Worm (Caenorhabditis elegans): ENCODE data around the gene irld-25.
A peak's percentile ranks its signal among the peaks of the same experiment; 100 is the strongest.

The irld-25 gene

ce11 chrV:15221330-15221729 is at the start of gene irld-25:
Gene irld-25 (plus strand): TSS chrV:15221630.
- TF ChIP-seq mbf-1 (tag; optimal IDR thresholded peaks at IDR 0.05) (no peak), elt-1 (tag; optimal IDR thresholded peaks at IDR 0.05) (no peak)

ce11 chrV:15175459-15175858 is 46.0 kb upstream of the irld-25 start, which contains the start of gene clec-47:
Gene clec-47 (plus strand): TSS chrV:15175759.
- TF ChIP-seq unc-55 (GFP tag; optimal IDR thresholded peaks at IDR 0.05) (no peak), skn-1 (tag; optimal IDR thresholded peaks at IDR 0.05) (no peak), lin-11 (tag; optimal IDR thresholded peaks at IDR 0.05) (no peak), dmd-4 (tag; optimal IDR thresholded peaks at IDR 0.05) (no peak), sem-4 (tag; optimal IDR thresholded peaks at IDR 0.05) (no peak), fos-1 (tag; optimal IDR thresholded peaks at IDR 0.05) (no peak)

ce11 chrV:15179757-15180156 is 41.7 kb upstream of the irld-25 start, which contains the start of gene T09F5.10:
Gene T09F5.10 (plus strand): TSS chrV:15180057.
- TF ChIP-seq gmeb-1 (tag; optimal IDR thresholded peaks at IDR 0.05) (no peak), ceh-16 (tag; optimal IDR thresholded peaks at IDR 0.05) (no peak), R02D3.7 (tag; optimal IDR thresholded peaks at IDR 0.05) (no peak), ceh-82 (tag; optimal IDR thresholded peaks at IDR 0.05) (no peak), nhr-129 (tag; optimal IDR thresholded peaks at IDR 0.05) (no peak), elt-3 (tag; optimal IDR thresholded peaks at IDR 0.05) (no peak), ZK546.5 (tag; optimal IDR thresholded peaks at IDR 0.05) (no peak), mdl-1 (tag; optimal IDR thresholded peaks at IDR 0.05) (no peak), mab-5 (tag; optimal IDR thresholded peaks at IDR 0.05) (no peak), Y55F3AM.14 (GFP tag; optimal IDR thresholded peaks at IDR 0.05) (no peak), unc-62 (GFP tag; optimal IDR thresholded peaks at IDR 0.05) (no peak), nhr-11 (tag; optimal IDR thresholded peaks at IDR 0.05) (no peak), zag-1 (tag; optimal IDR thresholded peaks at IDR 0.05) (no peak), sem-4 (tag; optimal IDR thresholded peaks at IDR 0.05) (no peak), F13H6.1 (tag; optimal IDR thresholded peaks at IDR 0.05) (no peak), lsy-2 (tag; optimal IDR thresholded peaks at IDR 0.05) (no peak), nhr-12 (tag; optimal IDR thresholded peaks at IDR 0.05) (no peak), alr-1 (tag; optimal IDR thresholded peaks at IDR 0.05) (no peak), nhr-23 (tag; optimal IDR thresholded peaks at IDR 0.05) (no peak), unc-55 (GFP tag; optimal IDR thresholded peaks at IDR 0.05) (no peak)

- TF ChIP-seq C34F6.9 (tag; optimal IDR thresholded peaks at IDR 0.05) (no peak), sma-9 (GFP tag; optimal IDR thresholded peaks at IDR 0.05) (no peak), sma-9 (tag; optimal IDR thresholded peaks at IDR 0.05) (no peak), peb-1 (tag; optimal IDR thresholded peaks at IDR 0.05) (no peak), nhr-21 (tag; optimal IDR thresholded peaks at IDR 0.05) (peak; percentile 21), ztf-11 (tag; optimal IDR thresholded peaks at IDR 0.05) (no peak)
Observed at ce11 chrV:15181899-15182298, 39.5 kb upstream of the irld-25 start.

DNA sequence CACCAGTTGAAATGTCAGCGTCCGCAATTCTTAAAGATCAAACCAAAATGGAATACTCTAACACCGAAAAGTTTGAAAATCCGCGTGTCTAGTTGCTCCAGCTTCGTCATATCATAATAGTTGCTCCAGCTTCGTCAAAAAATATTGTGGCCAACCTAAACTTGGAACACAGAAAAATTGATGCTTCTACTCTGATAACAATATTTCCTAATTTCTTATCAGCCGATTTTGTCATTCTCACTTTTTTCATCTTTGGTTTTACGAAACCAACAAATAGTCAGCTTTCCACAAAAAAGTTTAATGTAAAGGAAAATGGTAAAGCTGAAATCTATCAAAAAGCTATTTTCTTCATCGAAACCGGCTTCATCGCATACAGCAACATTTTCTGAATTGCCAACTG is 39.0 kb upstream of the irld-25 start, which contains the start of gene fbxa-84:
fbxa-84 (plus strand) TSS at position 34 of the 400 bp plus-strand sequence.
- no peak for TF ChIP-seq Y55F3AM.14 (GFP tag; optimal IDR thresholded peaks at IDR 0.05)
- TF ChIP-seq fos-1 (tag; optimal IDR thresholded peaks at IDR 0.05) = peak; percentile 67

ce11 chrV:15184097-15185040 is 37.1 kb upstream of the irld-25 start, which contains the start of gene Y75B12B.1:
Gene Y75B12B.1 (plus strand): TSS chrV:15184699.
- TF ChIP-seq Y55F3AM.14 (GFP tag; optimal IDR thresholded peaks at IDR 0.05) (no peak), sma-3 (GFP tag; optimal IDR thresholded peaks at IDR 0.05) (no peak), lin-13 (GFP tag; optimal IDR thresholded peaks at IDR 0.05) (no peak), C34F6.9 (tag; optimal IDR thresholded peaks at IDR 0.05) (no peak), skn-1 (tag; optimal IDR thresholded peaks at IDR 0.05) (no peak), sma-9 (GFP tag; optimal IDR thresholded peaks at IDR 0.05) (no peak), sma-9 (tag; optimal IDR thresholded peaks at IDR 0.05) (no peak), crh-2 (tag; optimal IDR thresholded peaks at IDR 0.05) (no peak), mdl-1 (tag; optimal IDR thresholded peaks at IDR 0.05) (no peak), elt-1 (tag; optimal IDR thresholded peaks at IDR 0.05) (no peak)
